Fruit fly (Drosophila melanogaster) Kc167 (cell line): ENCODE results near the gene kmr.

Experiments used
- h ChIP-seq: fragments of >200 bp; optimal IDR thresholded peaks from 3 replicates; lab custom pipeline; 2018; ENCODE audit warnings: missing external identifiers
- psq ChIP-seq: fragments of >200 bp; optimal IDR thresholded peaks from 2 replicates; lab custom pipeline; 2017; ENCODE audit warnings: missing external identifiers

DNA sequence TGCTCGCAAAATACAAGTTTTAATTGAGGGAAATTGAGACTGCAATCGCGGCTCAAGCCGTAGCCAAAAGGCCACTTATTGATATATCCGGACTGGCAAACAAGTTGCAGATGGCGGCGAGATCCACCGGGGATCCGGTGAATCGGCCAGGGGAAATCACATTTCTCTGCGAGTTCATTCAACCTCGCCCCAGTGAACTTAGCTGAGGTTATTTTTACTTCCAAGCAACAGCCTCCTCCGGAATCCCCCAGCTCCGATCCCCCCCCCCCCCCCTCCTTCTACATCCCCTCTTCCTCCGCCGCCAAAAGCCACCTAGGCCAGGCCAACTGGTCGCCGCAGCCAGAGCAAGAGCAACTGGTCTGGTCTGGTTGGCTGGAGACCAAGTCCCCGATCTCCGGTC, 92.3 kb downstream of the kmr start:
- no peak for TF ChIP-seq h
- TF ChIP-seq psq = no peak
